Fruit fly (Drosophila melanogaster) whole organism, embryonic: ENCODE measurements around the gene AIMP2.

ENCODE experiments used
- B-H2 ChIP-seq: fragments of 200-800 bp; sonication (Bioruptor generic); optimal IDR thresholded peaks from 2 replicates; lab custom pipeline; 2018; ENCODE audit warnings: missing biosample characterization, mild to moderate bottlenecking, missing genetic modification characterization
- CG10267 ChIP-seq: fragments of 200-800 bp; sonication (Bioruptor generic); optimal IDR thresholded peaks from 2 replicates; lab custom pipeline; 2018; ENCODE audit warnings: missing biosample characterization, mild to moderate bottlenecking, missing genetic modification characterization, moderate library complexity
- CG10543 ChIP-seq: fragments of 200-800 bp; sonication (Bioruptor generic); optimal IDR thresholded peaks from 3 replicates; lab custom pipeline; 2017; ENCODE audit warnings: missing biosample characterization, mild to moderate bottlenecking, missing genetic modification characterization, moderate library complexity
- CG11093 ChIP-seq: fragments of 200-800 bp; sonication (Bioruptor generic); IDR thresholded peaks from 3 replicates; pipeline ENCODE4 v1.3.6; 2022; ENCODE audit warnings: missing biosample characterization, missing genetic modification characterization
- CG12659 ChIP-seq: fragments of 200-800 bp; sonication (Bioruptor generic); optimal IDR thresholded peaks from 3 replicates; lab custom pipeline; 2017; ENCODE audit warnings: mild to moderate bottlenecking, missing biosample characterization, missing genetic modification reagents, missing genetic modification characterization
- CG15696 ChIP-seq: fragments of 200-800 bp; sonication (Bioruptor generic); optimal IDR thresholded peaks from 2 replicates; lab custom pipeline; 2019; ENCODE audit warnings: missing biosample characterization, mild to moderate bottlenecking, missing genetic modification characterization, moderate library complexity
- CG1602 ChIP-seq: fragments of 200-800 bp; sonication (Bioruptor generic); optimal IDR thresholded peaks from 3 replicates; lab custom pipeline; 2016; ENCODE audit warnings: missing biosample characterization, missing genetic modification characterization
- CG18619 ChIP-seq: fragments of 200-800 bp; sonication (Bioruptor generic); optimal IDR thresholded peaks from 3 replicates; lab custom pipeline; 2017; ENCODE audit warnings: missing biosample characterization, mild to moderate bottlenecking, missing genetic modification characterization
- CG2116 ChIP-seq: fragments of 200-800 bp; sonication (Bioruptor generic); optimal IDR thresholded peaks from 3 replicates; lab custom pipeline; 2018; ENCODE audit warnings: missing biosample characterization, mild to moderate bottlenecking, missing genetic modification characterization
- CG32532 ChIP-seq: fragments of 200-800 bp; sonication (Bioruptor generic); IDR thresholded peaks from 2 replicates; pipeline ENCODE4 v1.3.6; 2022; ENCODE audit warnings: missing biosample characterization, missing genetic modification characterization
- CG3281 ChIP-seq: fragments of 200-800 bp; sonication (Bioruptor generic); optimal IDR thresholded peaks from 3 replicates; lab custom pipeline; 2017; ENCODE audit warnings: missing biosample characterization, mild to moderate bottlenecking, missing genetic modification characterization
- CG4617 ChIP-seq: fragments of 200-800 bp; sonication (Bioruptor generic); optimal IDR thresholded peaks from 3 replicates; lab custom pipeline; 2016; ENCODE audit warnings: missing biosample characterization, missing genetic modification characterization, borderline replicate concordance
- CG4730 ChIP-seq: fragments of 200-800 bp; sonication (Bioruptor generic); IDR thresholded peaks from 2 replicates; pipeline ENCODE4 v1.3.6; 2022; ENCODE audit warnings: missing biosample characterization, missing genetic modification characterization
- CG6175 ChIP-seq: fragments of 200-800 bp; sonication (Bioruptor generic); IDR thresholded peaks from 3 replicates; pipeline ENCODE4 v1.3.6; 2022; ENCODE audit warnings: missing biosample characterization, missing genetic modification characterization
- CG9817 ChIP-seq: fragments of 200-800 bp; sonication (Bioruptor generic); optimal IDR thresholded peaks from 2 replicates; lab custom pipeline; 2018; ENCODE audit warnings: missing biosample characterization, mild to moderate bottlenecking, missing genetic modification characterization, moderate library complexity
- Doc3 ChIP-seq: fragments of 200-800 bp; sonication (Bioruptor generic); IDR thresholded peaks from 3 replicates; pipeline ENCODE4 v1.3.6; 2022; ENCODE audit warnings: missing biosample characterization, missing genetic modification characterization; ENCODE audit not compliant: partially characterized antibody
- Fer3 ChIP-seq: fragments of 200-800 bp; sonication (Bioruptor generic); optimal IDR thresholded peaks from 2 replicates; lab custom pipeline; 2018; ENCODE audit warnings: missing biosample characterization, mild to moderate bottlenecking, missing genetic modification characterization, moderate library complexity
- H2.0 ChIP-seq: fragments of 200-800 bp; sonication (Bioruptor generic); IDR thresholded peaks from 2 replicates; pipeline ENCODE4 v1.3.6; 2022; ENCODE audit warnings: missing biosample characterization, missing genetic modification characterization
- Hr78 ChIP-seq, 2 experiments: fragments of 200-800 bp in 1 of 2; fragments of >200 bp in 1 of 2; sonication (Bioruptor generic) in 1 of 2; optimal IDR thresholded peaks; 2 replicates each; lab custom pipeline; 2017 to 2019; ENCODE audit warnings: missing biosample characterization in 2 of 2, missing genetic modification characterization in 2 of 2, mild to moderate bottlenecking in 1 of 2, moderate library complexity in 1 of 2
- Hsf ChIP-seq: fragments of 200-800 bp; sonication (Bioruptor generic); optimal IDR thresholded peaks from 3 replicates; lab custom pipeline; 2016; ENCODE audit warnings: missing biosample characterization, missing genetic modification characterization
- Jarid2 ChIP-seq: fragments of 200-800 bp; sonication (Bioruptor generic); optimal IDR thresholded peaks from 3 replicates; lab custom pipeline; 2017; ENCODE audit warnings: mild to moderate bottlenecking, missing biosample characterization, missing genetic modification reagents, missing genetic modification characterization
- Lim3 ChIP-seq: fragments of 200-800 bp; sonication (Bioruptor generic); IDR thresholded peaks from 2 replicates; pipeline ENCODE4 v1.3.6; 2022; ENCODE audit warnings: missing biosample characterization, missing genetic modification characterization
- Mrtf ChIP-seq: fragments of 200-800 bp; sonication (Bioruptor generic); IDR thresholded peaks from 3 replicates; pipeline ENCODE4 v1.3.6; 2022; ENCODE audit warnings: missing biosample characterization, missing genetic modification characterization
- Nf-YC ChIP-seq: fragments of 200-800 bp; optimal IDR thresholded peaks from 3 replicates; lab custom pipeline; 2019; ENCODE audit warnings: missing biosample characterization, mild to moderate bottlenecking, missing genetic modification characterization, moderate library complexity
- PHDP ChIP-seq: fragments of 200-800 bp; sonication (Bioruptor generic); optimal IDR thresholded peaks from 3 replicates; lab custom pipeline; 2018; ENCODE audit warnings: missing biosample characterization, mild to moderate bottlenecking, missing genetic modification characterization, moderate library complexity
- Sry-β ChIP-seq: fragments of 200-800 bp; sonication (Bioruptor generic); optimal IDR thresholded peaks from 2 replicates; lab custom pipeline; 2018; ENCODE audit warnings: missing biosample characterization, mild to moderate bottlenecking, missing genetic modification characterization, moderate library complexity
- Tbp ChIP-seq: fragments of >200 bp; optimal IDR thresholded peaks from 2 replicates; lab custom pipeline; 2018; ENCODE audit warnings: missing biosample characterization, missing genetic modification characterization
- Usf ChIP-seq: fragments of 200-800 bp; sonication (Bioruptor generic); optimal IDR thresholded peaks from 2 replicates; lab custom pipeline; 2017; ENCODE audit warnings: missing genotype, missing biosample characterization, missing genetic modification characterization
- ac ChIP-seq: fragments of 200-800 bp; sonication (Bioruptor generic); optimal IDR thresholded peaks from 3 replicates; lab custom pipeline; 2017; ENCODE audit warnings: missing biosample characterization, mild to moderate bottlenecking, missing genetic modification characterization
- cas ChIP-seq: fragments of 200-800 bp; sonication (Bioruptor generic); IDR thresholded peaks from 2 replicates; pipeline ENCODE4 v1.3.6; 2022; ENCODE audit warnings: missing biosample characterization, missing genetic modification characterization
- chn ChIP-seq: fragments of 200-800 bp; sonication (Bioruptor generic); optimal IDR thresholded peaks from 2 replicates; lab custom pipeline; 2016; ENCODE audit warnings: missing biosample characterization, missing genetic modification characterization
- danr ChIP-seq: fragments of 200-800 bp; sonication (Bioruptor generic); IDR thresholded peaks from 2 replicates; pipeline ENCODE4 v1.3.6; 2022; ENCODE audit warnings: missing biosample characterization, missing genetic modification characterization
- dmrt11E ChIP-seq: fragments of 200-800 bp; sonication (Bioruptor generic); optimal IDR thresholded peaks from 3 replicates; lab custom pipeline; 2018; ENCODE audit warnings: missing biosample characterization, mild to moderate bottlenecking, missing genetic modification characterization, moderate library complexity
- gt ChIP-seq: fragments of 200-800 bp; sonication (Bioruptor generic); IDR thresholded peaks from 2 replicates; pipeline ENCODE4 v1.3.6; 2022; ENCODE audit warnings: missing biosample characterization, missing genetic modification characterization
- inv ChIP-seq: fragments of 200-800 bp; sonication (Bioruptor generic); IDR thresholded peaks from 2 replicates; pipeline ENCODE4 v1.3.6; 2022; ENCODE audit warnings: missing biosample characterization, missing genetic modification characterization; ENCODE audit not compliant: partially characterized antibody
- jumu ChIP-seq: fragments of 200-800 bp; sonication (Bioruptor generic); optimal IDR thresholded peaks from 3 replicates; lab custom pipeline; 2016; ENCODE audit warnings: missing biosample characterization, missing genetic modification characterization
- lola ChIP-seq, 3 experiments: fragments of >200 bp in 2 of 3; fragments of 200-800 bp in 1 of 3; sonication (Bioruptor generic) in 1 of 3; optimal IDR thresholded peaks; 2 replicates each; lab custom pipeline; 2017 to 2019; ENCODE audit warnings: missing biosample characterization in 3 of 3, missing genetic modification characterization in 3 of 3, mild to moderate bottlenecking in 1 of 3, moderate library complexity in 1 of 3
- mam ChIP-seq: fragments of 200-800 bp; sonication (Bioruptor generic); optimal IDR thresholded peaks from 3 replicates; lab custom pipeline; 2016; ENCODE audit warnings: missing biosample characterization, missing genetic modification characterization
- nau ChIP-seq: fragments of 200-800 bp; sonication (Bioruptor generic); optimal IDR thresholded peaks from 3 replicates; lab custom pipeline; 2017; ENCODE audit warnings: missing biosample characterization, mild to moderate bottlenecking, missing genetic modification characterization, missing genetic modification reagents
- pum ChIP-seq: fragments of 200-800 bp; sonication (Bioruptor generic); optimal IDR thresholded peaks from 2 replicates; lab custom pipeline; 2016; ENCODE audit warnings: missing biosample characterization, missing genetic modification characterization
- rib ChIP-seq: fragments of 200-800 bp; sonication (Bioruptor generic); IDR thresholded peaks from 2 replicates; pipeline ENCODE4 v1.3.6; 2022; ENCODE audit warnings: missing biosample characterization, missing genetic modification characterization
- salm ChIP-seq: fragments of 200-800 bp; sonication (Bioruptor generic); optimal IDR thresholded peaks from 2 replicates; lab custom pipeline; 2018; ENCODE audit warnings: missing biosample characterization, mild to moderate bottlenecking, missing genetic modification characterization
- sc ChIP-seq, 3 experiments: fragments of >200 bp in 2 of 3; fragments of 200-800 bp in 1 of 3; sonication (Bioruptor generic) in 1 of 3; optimal IDR thresholded peaks; 2 replicates in 2 of 3; 3 replicates in 1 of 3; lab custom pipeline; 2017; ENCODE audit warnings: mild to moderate bottlenecking in 1 of 3, missing biosample characterization in 1 of 3, missing genetic modification characterization in 1 of 3, missing genetic modification reagents in 1 of 3
- sens ChIP-seq: fragments of 200-800 bp; sonication (Bioruptor generic); peaks from one replicate; lab custom pipeline; 2016; ENCODE audit warnings: missing biosample characterization, missing genetic modification characterization
- sr ChIP-seq: fragments of 200-800 bp; sonication (Bioruptor generic); IDR thresholded peaks from 3 replicates; pipeline ENCODE4 v1.3.6; 2022; ENCODE audit warnings: missing biosample characterization, missing genetic modification characterization
- ssp ChIP-seq: fragments of 200-800 bp; sonication (Bioruptor generic); IDR thresholded peaks from 2 replicates; pipeline ENCODE4 v1.3.6; 2022; ENCODE audit warnings: missing biosample characterization, missing genetic modification characterization
- wek ChIP-seq: fragments of 200-800 bp; sonication (Bioruptor generic); optimal IDR thresholded peaks from 3 replicates; lab custom pipeline; 2018; ENCODE audit warnings: missing biosample characterization, mild to moderate bottlenecking, missing genetic modification characterization, moderate library complexity
- z ChIP-seq: fragments of 200-800 bp; sonication (Bioruptor generic); IDR thresholded peaks from 3 replicates; pipeline ENCODE4 v1.3.6; 2022; ENCODE audit warnings: missing biosample characterization, missing genetic modification characterization

Gene AIMP2

dm6 chr3L:15619626-15620247 lies 36.3 kb downstream of the AIMP2 start, which contains the start of gene Phs (continued):
- TF ChIP-seq CG4617 = peak; percentile 70
- peak; percentile 52 for TF ChIP-seq wek (GFP tag; lab: Kevin White, UChicago)
- TF ChIP-seq sens (GFP tag; lab: Kevin White, UChicago) = peak; percentile 93
- TF ChIP-seq Usf (GFP tag; lab: Kevin White, UChicago) = peak; percentile 48
- TF ChIP-seq chn (GFP tag; lab: Kevin White, UChicago) = peak; percentile 85
- peak; percentile 89 for TF ChIP-seq pum (GFP tag; lab: Kevin White, UChicago)
- peak; percentile 81 for TF ChIP-seq CG32532 (GFP tag; lab: Robert Waterston, UW)
- TF ChIP-seq CG9817 (tag; lab: Kevin White, UChicago) = peak; percentile 75
- TF ChIP-seq CG6175 (GFP tag; lab: Robert Waterston, UW) = peak; percentile 82
- peak in 1 of 3 experiments; percentile 30 for TF ChIP-seq lola (GFP tag; optimal IDR thresholded peaks at IDR 0.05; lab: Kevin White, UChicago)
- no peak for TF ChIP-seq Sry-β
- peak; percentile 92 for TF ChIP-seq B-H2 (GFP tag; lab: Kevin White, UChicago)
- no peak for TF ChIP-seq Lim3 (GFP tag; lab: Robert Waterston, UW)
- no peak for TF ChIP-seq danr (GFP tag; lab: Robert Waterston, UW)
- peak; percentile 69 for TF ChIP-seq Mrtf (GFP tag; lab: Robert Waterston, UW)
- peak; percentile 100 for TF ChIP-seq CG10267 (tag; lab: Kevin White, UChicago)
- peak; percentile 45 for TF ChIP-seq dmrt11E
- TF ChIP-seq ssp (GFP tag; lab: Robert Waterston, UW) = peak; percentile 67
- peak; percentile 65; the same call in 2 of the 3 replicates for TF ChIP-seq sr (GFP tag; lab: Robert Waterston, UW)
- peak; percentile 76 for TF ChIP-seq CG18619 (GFP tag; lab: Kevin White, UChicago)
- 0 out of 2 replicates have a peak, but pooled peaks have one; percentile 13 for TF ChIP-seq inv (GFP tag; lab: Robert Waterston, UW)
- peak; percentile 62 for TF ChIP-seq Jarid2
- no peak for TF ChIP-seq Tbp
- no peak for TF ChIP-seq CG11093
- TF ChIP-seq Nf-YC (tag; lab: Kevin White, UChicago) = peak; percentile 46
- TF ChIP-seq H2.0 = peak; percentile 79
- TF ChIP-seq CG2116 (GFP tag; lab: Kevin White, UChicago) = peak; percentile 91
- TF ChIP-seq Doc3 (GFP tag; lab: Robert Waterston, UW) = no peak
- peak; percentile 97 for TF ChIP-seq rib (GFP tag; lab: Robert Waterston, UW)
- TF ChIP-seq CG3281 = peak; percentile 56
- no peak for TF ChIP-seq CG15696 (tag; lab: Kevin White, UChicago)
- no peak for TF ChIP-seq sc (optimal IDR thresholded peaks at IDR 0.05; lab: Kevin White, UChicago)
- peak; percentile 36 for TF ChIP-seq sc (GFP tag; optimal IDR thresholded peaks at IDR 0.05; lab: Kevin White, UChicago)
- TF ChIP-seq gt (GFP tag; lab: Robert Waterston, UW) = peak; percentile 12; the same call in 1 of the 2 replicates
- peak; percentile 71 for TF ChIP-seq nau (GFP tag; lab: Kevin White, UChicago)
- TF ChIP-seq cas (GFP tag; lab: Robert Waterston, UW) = peak; percentile 64; the same call in 1 of the 2 replicates
- peak; percentile 83 for TF ChIP-seq Hsf (GFP tag; lab: Kevin White, UChicago)
- peak; percentile 42; the same call in 1 of the 3 replicates for TF ChIP-seq z (GFP tag; lab: Robert Waterston, UW)
- no peak for TF ChIP-seq salm (tag; lab: Kevin White, UChicago)
- peak; percentile 90 for TF ChIP-seq jumu
- peak; percentile 36 for TF ChIP-seq ac (GFP tag; lab: Kevin White, UChicago)
- peak; percentile 69 for TF ChIP-seq CG10543 (GFP tag; lab: Kevin White, UChicago)
- TF ChIP-seq Fer3 = peak; percentile 67
- peak; percentile 92 for TF ChIP-seq mam (GFP tag; lab: Kevin White, UChicago)
- TF ChIP-seq CG1602 (GFP tag; lab: Kevin White, UChicago) = peak; percentile 60
- TF ChIP-seq PHDP (tag; lab: Kevin White, UChicago) = peak; percentile 48
- peak; percentile 54; the same call in 1 of the 2 replicates for TF ChIP-seq CG4730 (GFP tag; lab: Robert Waterston, UW)
- no peak for TF ChIP-seq Hr78 (GFP tag; optimal IDR thresholded peaks at IDR 0.05; lab: Kevin White, UChicago)
- TF ChIP-seq CG12659 (GFP tag; lab: Kevin White, UChicago) = peak; percentile 83
